Worm (Caenorhabditis elegans) whole organism, mixed stage, embryonic: ENCODE measurements around the gene Y94H6A.3.

Source experiments
- M03D4.4 ChIP-seq: sonication (generic microtip); optimal IDR thresholded peaks from 2 replicates; lab custom pipeline; 2017; ENCODE audit warnings: mild to moderate bottlenecking, missing genetic modification characterization, missing compliant biosample characterization
- ceh-39 ChIP-seq: fragments of 150-350 bp; optimal IDR thresholded peaks from 2 replicates; lab custom pipeline; 2014; ENCODE audit warnings: missing biosample characterization, missing genetic modification characterization
- ces-1 ChIP-seq: fragments of 150-350 bp; optimal IDR thresholded peaks from 2 replicates; lab custom pipeline; 2014; ENCODE audit warnings: missing biosample characterization, missing genetic modification reagents, missing genetic modification characterization
- elt-1 ChIP-seq: sonication (generic microtip); optimal IDR thresholded peaks from 2 replicates; lab custom pipeline; 2017; ENCODE audit warnings: missing genetic modification characterization, mild to moderate bottlenecking, missing compliant biosample characterization, antibody characterized with exemption, moderate library complexity, borderline replicate concordance; ENCODE audit not compliant: insufficient read depth
- elt-3 ChIP-seq: fragments of 150-350 bp; optimal IDR thresholded peaks from 2 replicates; lab custom pipeline; 2014; ENCODE audit warnings: missing biosample characterization, missing genetic modification characterization
- lin-13 ChIP-seq: fragments of 150-350 bp; optimal IDR thresholded peaks from 2 replicates; lab custom pipeline; 2014; ENCODE audit warnings: missing biosample characterization, missing genetic modification characterization
- lin-32 ChIP-seq: fragments of 200-800 bp; sonication (Bioruptor generic); optimal IDR thresholded peaks from 2 replicates; lab custom pipeline; 2018; ENCODE audit warnings: mild to moderate bottlenecking, missing genetic modification characterization, missing compliant biosample characterization
- nhr-28 ChIP-seq: fragments of 150-350 bp; optimal IDR thresholded peaks from 2 replicates; lab custom pipeline; 2014; ENCODE audit warnings: missing biosample characterization, missing genetic modification characterization
- nhr-76 ChIP-seq: sonication (generic microtip); optimal IDR thresholded peaks from 2 replicates; lab custom pipeline; 2017; ENCODE audit warnings: missing biosample characterization, missing genetic modification characterization
- pha-4 ChIP-seq: fragments of 150-350 bp; optimal IDR thresholded peaks from 2 replicates; lab custom pipeline; 2018; ENCODE audit warnings: missing biosample characterization, missing genetic modification reagents, missing genetic modification characterization
- snpc-4 ChIP-seq: fragments of 150-350 bp; optimal IDR thresholded peaks from 2 replicates; lab custom pipeline; 2014; ENCODE audit warnings: missing biosample characterization, missing genetic modification characterization
- unc-39 ChIP-seq: fragments of 150-350 bp; optimal IDR thresholded peaks from 2 replicates; lab custom pipeline; 2014; ENCODE audit warnings: missing biosample characterization, missing genetic modification characterization
- unc-62 ChIP-seq: fragments of 150-350 bp; optimal IDR thresholded peaks from 2 replicates; lab custom pipeline; 2014; ENCODE audit warnings: missing biosample characterization, missing genetic modification reagents, missing genetic modification characterization
- ztf-11 ChIP-seq: fragments of 150-350 bp; optimal IDR thresholded peaks from 2 replicates; lab custom pipeline; 2014; ENCODE audit warnings: missing biosample characterization, missing genetic modification characterization

DNA sequence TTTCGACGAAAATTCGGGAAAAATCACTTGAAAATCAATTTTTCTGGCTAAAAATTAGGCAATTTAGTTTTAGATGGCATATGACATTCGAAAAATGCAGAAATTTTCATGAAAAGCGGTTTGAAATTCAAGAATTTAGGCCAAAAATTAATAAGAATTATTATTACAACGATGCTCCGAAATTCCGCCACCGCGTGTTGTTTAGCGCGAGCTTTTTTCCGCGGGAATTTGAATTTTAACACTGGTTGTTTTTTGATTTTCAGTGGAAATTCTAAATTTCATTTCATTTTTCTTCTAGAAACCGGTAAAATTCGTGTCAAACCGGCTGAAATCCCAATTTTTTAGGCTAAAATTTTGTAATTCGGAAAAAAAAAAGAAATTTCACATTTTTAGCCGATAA is 5.6 kb upstream of the Y94H6A.3 start:
- no peak for TF ChIP-seq pha-4 (tag; lab: Kevin White, UChicago)
- no peak for TF ChIP-seq ztf-11 (tag; lab: Kevin White, UChicago)
- TF ChIP-seq elt-1: no peak
- no peak for TF ChIP-seq nhr-76 (tag; lab: Kevin White, UChicago)
- no peak for TF ChIP-seq unc-39 (tag; lab: Kevin White, UChicago)
- no peak for TF ChIP-seq lin-13 (tag; lab: Kevin White, UChicago)
- TF ChIP-seq ceh-39 (tag; lab: Kevin White, UChicago): no peak
- no peak for TF ChIP-seq M03D4.4 (tag; lab: Kevin White, UChicago)
- TF ChIP-seq unc-62 (GFP tag; lab: Kevin White, UChicago): no peak
- TF ChIP-seq lin-32 (GFP tag; lab: Kevin White, UChicago): no peak
- no peak for TF ChIP-seq nhr-28 (tag; lab: Kevin White, UChicago)
- TF ChIP-seq elt-3 (tag; lab: Kevin White, UChicago): no peak
- no peak for TF ChIP-seq snpc-4 (tag; lab: Kevin White, UChicago)
- no peak for TF ChIP-seq ces-1 (GFP tag; lab: Kevin White, UChicago)
